Worm (Caenorhabditis elegans) whole organism, early embryonic: Measurements from ENCODE around the gene ssp-36.

Source experiments
- B0310.2 ChIP-seq: sonication (generic microtip); optimal IDR thresholded peaks from 2 replicates; lab custom pipeline; 2016; ENCODE audit warnings: mild to moderate bottlenecking, missing genetic modification characterization, missing compliant biosample characterization
- F13C5.2 ChIP-seq: sonication (generic microtip); optimal IDR thresholded peaks from 2 replicates; lab custom pipeline; 2017; ENCODE audit warnings: mild to moderate bottlenecking, missing genetic modification characterization, inconsistent platforms, missing compliant biosample characterization
- aly-1 ChIP-seq: sonication (generic microtip); optimal IDR thresholded peaks from 2 replicates; lab custom pipeline; 2016; ENCODE audit warnings: missing genetic modification characterization, missing compliant biosample characterization
- ama-1 ChIP-seq: fragments of 150-350 bp; optimal IDR thresholded peaks from 2 replicates; lab custom pipeline; 2014
- ceh-13 ChIP-seq: fragments of 200-800 bp; sonication (Bioruptor generic); optimal IDR thresholded peaks from 2 replicates; lab custom pipeline; 2018; ENCODE audit warnings: mild to moderate bottlenecking, missing genetic modification characterization, missing compliant biosample characterization
- ceh-36 ChIP-seq: sonication (generic microtip); optimal IDR thresholded peaks from 2 replicates; lab custom pipeline; 2016; ENCODE audit warnings: missing genetic modification characterization, inconsistent platforms, missing compliant biosample characterization
- ets-7 ChIP-seq: sonication (generic microtip); optimal IDR thresholded peaks from 2 replicates; lab custom pipeline; 2016; ENCODE audit warnings: missing genotype, missing genetic modification characterization, missing compliant biosample characterization
- hmg-4 ChIP-seq: fragments of 200-800 bp; sonication (Bioruptor generic); optimal IDR thresholded peaks from 2 replicates; lab custom pipeline; 2018; ENCODE audit warnings: mild to moderate bottlenecking, missing genetic modification characterization, missing compliant biosample characterization
- hnd-1 ChIP-seq: sonication (generic microtip); optimal IDR thresholded peaks from 2 replicates; lab custom pipeline; 2016; ENCODE audit warnings: missing genetic modification characterization, missing compliant biosample characterization
- pes-1 ChIP-seq: fragments of 200-800 bp; sonication (Bioruptor generic); IDR thresholded peaks from 2 replicates; pipeline ENCODE4 v1.3.6; 2022; ENCODE audit warnings: missing genetic modification reagents, missing genetic modification characterization, missing compliant biosample characterization
- tbx-37 ChIP-seq: fragments of 200-800 bp; sonication (Bioruptor generic); conservative IDR thresholded peaks from 2 replicates; pipeline ENCODE4 v1.3.6; 2022; ENCODE audit warnings: missing genetic modification reagents, missing genetic modification characterization, missing compliant biosample characterization

DNA sequence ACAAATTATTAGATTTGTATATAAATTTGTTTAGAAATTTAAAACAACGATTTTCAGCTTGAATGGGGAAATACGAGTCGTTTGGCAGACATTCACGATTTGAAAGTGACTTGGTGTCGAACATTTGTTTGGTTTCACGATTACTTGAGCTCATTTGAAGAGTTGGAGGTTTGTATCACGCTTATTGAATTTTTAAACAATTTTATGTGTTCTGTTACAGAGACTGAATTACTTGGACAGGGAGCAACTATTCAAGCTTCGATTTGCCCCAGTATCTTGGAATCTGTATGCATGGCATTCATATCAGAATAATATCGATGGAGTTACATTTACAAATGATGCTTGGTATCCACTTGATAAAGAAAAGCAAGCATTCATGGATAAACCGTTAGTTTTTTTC lies 38.9 kb downstream of the ssp-36 start:
- TF ChIP-seq F13C5.2 (tag; lab: Kevin White, UChicago), result no peak
- TF ChIP-seq hnd-1 (tag; lab: Kevin White, UChicago), result no peak
- TF ChIP-seq ama-1 (lab: Kevin White, UChicago), result no peak
- no peak for TF ChIP-seq pes-1 (GFP tag; lab: Robert Waterston, UW)
- TF ChIP-seq tbx-37 (GFP tag; lab: Robert Waterston, UW), result no peak
- no peak for TF ChIP-seq ets-7 (tag; lab: Kevin White, UChicago)
- TF ChIP-seq hmg-4 (GFP tag; lab: Kevin White, UChicago), result no peak
- no peak for TF ChIP-seq aly-1 (tag; lab: Kevin White, UChicago)
- no peak for TF ChIP-seq ceh-36 (tag; lab: Kevin White, UChicago)
- TF ChIP-seq B0310.2 (tag; lab: Kevin White, UChicago), result no peak
- TF ChIP-seq ceh-13 (GFP tag; lab: Kevin White, UChicago), result no peak
